Fruit fly (Drosophila melanogaster) whole organism, embryonic: ENCODE results near the gene CG34434.

Source experiments
- Atf-2 ChIP-seq: fragments of 200-800 bp; sonication (Bioruptor generic); optimal IDR thresholded peaks from 2 replicates; lab custom pipeline; 2016; ENCODE audit warnings: missing biosample characterization, missing genetic modification characterization
- CG13296 ChIP-seq: fragments of 200-800 bp; sonication (Bioruptor generic); optimal IDR thresholded peaks from 3 replicates; lab custom pipeline; 2018; ENCODE audit warnings: missing biosample characterization, mild to moderate bottlenecking, missing genetic modification characterization
- CG16815 ChIP-seq: fragments of 200-800 bp; sonication (Bioruptor generic); optimal IDR thresholded peaks from 3 replicates; lab custom pipeline; 2017; ENCODE audit warnings: missing biosample characterization, mild to moderate bottlenecking, missing genetic modification characterization
- CG17359 ChIP-seq: fragments of 200-800 bp; sonication (Bioruptor generic); optimal IDR thresholded peaks from 3 replicates; lab custom pipeline; 2018; ENCODE audit warnings: missing biosample characterization, mild to moderate bottlenecking, missing genetic modification characterization, moderate library complexity
- CG2678 ChIP-seq: fragments of 200-800 bp; sonication (Bioruptor generic); optimal IDR thresholded peaks from 3 replicates; lab custom pipeline; 2019; ENCODE audit warnings: missing biosample characterization, mild to moderate bottlenecking, missing genetic modification characterization, moderate library complexity
- CG30020 ChIP-seq: fragments of 200-800 bp; optimal IDR thresholded peaks from 2 replicates; lab custom pipeline; 2019; ENCODE audit warnings: missing biosample characterization, mild to moderate bottlenecking, missing genetic modification characterization, moderate library complexity
- CG3163 ChIP-seq: fragments of 200-800 bp; sonication (Bioruptor generic); optimal IDR thresholded peaks from 3 replicates; lab custom pipeline; 2016; ENCODE audit warnings: missing biosample characterization, missing genetic modification characterization
- CG5180 ChIP-seq: fragments of 200-800 bp; sonication (Bioruptor generic); optimal IDR thresholded peaks from 3 replicates; lab custom pipeline; 2017; ENCODE audit warnings: missing biosample characterization, missing genetic modification characterization, mild to moderate bottlenecking, moderate library complexity, missing genetic modification reagents
- CG5245 ChIP-seq: fragments of 200-800 bp; sonication (Bioruptor generic); optimal IDR thresholded peaks from 3 replicates; lab custom pipeline; 2016; ENCODE audit warnings: missing biosample characterization, missing genetic modification characterization
- CG6791 ChIP-seq: fragments of 200-800 bp; sonication (Bioruptor generic); IDR thresholded peaks from 3 replicates; pipeline ENCODE4 v1.3.6; 2022; ENCODE audit warnings: missing biosample characterization, missing genetic modification characterization; ENCODE audit not compliant: partially characterized antibody
- CG6813 ChIP-seq: fragments of 200-800 bp; sonication (Bioruptor generic); optimal IDR thresholded peaks from 2 replicates; lab custom pipeline; 2017; ENCODE audit warnings: missing biosample characterization, missing genetic modification characterization, mild to moderate bottlenecking, moderate library complexity, missing genetic modification reagents
- CG7372 ChIP-seq: fragments of 200-800 bp; sonication (Bioruptor generic); IDR thresholded peaks from 2 replicates; pipeline ENCODE4 v1.3.6; 2022; ENCODE audit warnings: missing biosample characterization, missing genetic modification characterization
- Dfd ChIP-seq, 2 experiments: fragments of >200 bp; optimal IDR thresholded peaks; 2 replicates each; lab custom pipeline; 2017; ENCODE audit warnings: missing biosample characterization in 2 of 2, missing genetic modification characterization in 2 of 2
- Doc3 ChIP-seq: fragments of 200-800 bp; sonication (Bioruptor generic); IDR thresholded peaks from 3 replicates; pipeline ENCODE4 v1.3.6; 2022; ENCODE audit warnings: missing biosample characterization, missing genetic modification characterization; ENCODE audit not compliant: partially characterized antibody
- HmgZ ChIP-seq: fragments of 200-800 bp; sonication (Bioruptor generic); optimal IDR thresholded peaks from 2 replicates; lab custom pipeline; 2018; ENCODE audit warnings: missing biosample characterization, mild to moderate bottlenecking, missing genetic modification characterization
- MESR4 ChIP-seq: fragments of 200-800 bp; sonication (Bioruptor generic); optimal IDR thresholded peaks from 2 replicates; lab custom pipeline; 2018; ENCODE audit warnings: missing biosample characterization, mild to moderate bottlenecking, missing genetic modification characterization, moderate library complexity
- Nf-YB ChIP-seq: fragments of 200-800 bp; sonication (Bioruptor generic); optimal IDR thresholded peaks from 3 replicates; lab custom pipeline; 2019; ENCODE audit warnings: missing biosample characterization, mild to moderate bottlenecking, missing genetic modification characterization, moderate library complexity
- Nf-YC ChIP-seq: fragments of 200-800 bp; optimal IDR thresholded peaks from 3 replicates; lab custom pipeline; 2019; ENCODE audit warnings: missing biosample characterization, mild to moderate bottlenecking, missing genetic modification characterization, moderate library complexity
- Ravus ChIP-seq: fragments of 200-800 bp; sonication (Bioruptor generic); IDR thresholded peaks from 2 replicates; pipeline ENCODE4 v1.3.6; 2022; ENCODE audit warnings: missing biosample characterization, missing genetic modification characterization
- Rfx ChIP-seq: fragments of 200-800 bp; sonication (Bioruptor generic); IDR thresholded peaks from 2 replicates; pipeline ENCODE4 v1.3.6; 2022; ENCODE audit warnings: missing biosample characterization, missing genetic modification characterization
- Sin3A ChIP-seq: fragments of >200 bp; optimal IDR thresholded peaks from 2 replicates; lab custom pipeline; 2018
- Six4 ChIP-seq: fragments of 200-800 bp; sonication (Bioruptor generic); optimal IDR thresholded peaks from 2 replicates; lab custom pipeline; 2016; ENCODE audit warnings: missing biosample characterization, missing genetic modification characterization
- Ssrp ChIP-seq: fragments of 200-800 bp; sonication (Bioruptor generic); optimal IDR thresholded peaks from 2 replicates; lab custom pipeline; 2018; ENCODE audit warnings: missing biosample characterization, mild to moderate bottlenecking, missing genetic modification characterization, moderate library complexity
- ab ChIP-seq: fragments of 200-800 bp; sonication (Bioruptor generic); optimal IDR thresholded peaks from 2 replicates; lab custom pipeline; 2016; ENCODE audit warnings: missing biosample characterization, missing genetic modification characterization
- ap ChIP-seq: fragments of 200-800 bp; sonication (Bioruptor generic); IDR thresholded peaks from 2 replicates; pipeline ENCODE4 v1.3.6; 2022; ENCODE audit warnings: missing biosample characterization, missing genetic modification characterization
- ash1 ChIP-seq: fragments of 200-800 bp; sonication (Bioruptor generic); optimal IDR thresholded peaks from 2 replicates; lab custom pipeline; 2018; ENCODE audit warnings: missing biosample characterization, mild to moderate bottlenecking, missing genetic modification characterization
- az2 ChIP-seq: fragments of 200-800 bp; sonication (Bioruptor generic); optimal IDR thresholded peaks from 3 replicates; lab custom pipeline; 2016; ENCODE audit warnings: missing biosample characterization, missing genetic modification characterization
- bcd ChIP-seq: fragments of 200-800 bp; sonication (Bioruptor generic); optimal IDR thresholded peaks from 2 replicates; lab custom pipeline; 2017; ENCODE audit warnings: missing biosample characterization, mild to moderate bottlenecking, missing genetic modification characterization
- bowl ChIP-seq: fragments of 200-800 bp; sonication (Bioruptor generic); IDR thresholded peaks from 2 replicates; pipeline ENCODE4 v1.3.6; 2022; ENCODE audit warnings: missing biosample characterization, missing genetic modification characterization
- dan ChIP-seq: fragments of 200-800 bp; sonication (Bioruptor generic); IDR thresholded peaks from 2 replicates; pipeline ENCODE4 v1.3.6; 2022; ENCODE audit warnings: missing biosample characterization, missing genetic modification characterization
- dati ChIP-seq: fragments of 200-800 bp; sonication (Bioruptor generic); IDR thresholded peaks from 2 replicates; pipeline ENCODE4 v1.3.6; 2022; ENCODE audit warnings: missing biosample characterization, missing genetic modification characterization
- dm ChIP-seq: fragments of 200-800 bp; sonication (Bioruptor generic); optimal IDR thresholded peaks from 3 replicates; lab custom pipeline; 2016; ENCODE audit warnings: missing biosample characterization, missing genetic modification characterization
- dysf ChIP-seq: fragments of 200-800 bp; sonication (Bioruptor generic); IDR thresholded peaks from 3 replicates; pipeline ENCODE4 v1.3.6; 2022; ENCODE audit warnings: missing biosample characterization, missing genetic modification characterization
- ewg ChIP-seq: fragments of 200-800 bp; sonication (Bioruptor generic); optimal IDR thresholded peaks from 3 replicates; lab custom pipeline; 2017; ENCODE audit warnings: mild to moderate bottlenecking, missing biosample characterization, missing genetic modification reagents, missing genetic modification characterization
- eyg ChIP-seq: fragments of 200-800 bp; sonication (Bioruptor generic); optimal IDR thresholded peaks from 3 replicates; lab custom pipeline; 2016; ENCODE audit warnings: missing biosample characterization, missing genetic modification characterization
- gem ChIP-seq: fragments of 200-800 bp; sonication (Bioruptor generic); optimal IDR thresholded peaks from 2 replicates; lab custom pipeline; 2019; ENCODE audit warnings: missing biosample characterization, mild to moderate bottlenecking, missing genetic modification characterization, moderate library complexity
- insv ChIP-seq, 2 experiments: fragments of 200-800 bp; sonication (Bioruptor generic); optimal IDR thresholded peaks; 3 replicates each; lab custom pipeline; 2016 to 2018; ENCODE audit warnings: missing biosample characterization in 2 of 2, missing genetic modification characterization in 2 of 2
- jumu ChIP-seq: fragments of 200-800 bp; sonication (Bioruptor generic); optimal IDR thresholded peaks from 3 replicates; lab custom pipeline; 2016; ENCODE audit warnings: missing biosample characterization, missing genetic modification characterization
- lola ChIP-seq, 3 experiments: fragments of >200 bp in 2 of 3; fragments of 200-800 bp in 1 of 3; sonication (Bioruptor generic) in 1 of 3; optimal IDR thresholded peaks; 2 replicates each; lab custom pipeline; 2017 to 2019; ENCODE audit warnings: missing biosample characterization in 3 of 3, missing genetic modification characterization in 3 of 3, mild to moderate bottlenecking in 1 of 3, moderate library complexity in 1 of 3
- lov ChIP-seq, 2 experiments: fragments of 200-800 bp in 1 of 2; fragments of >200 bp in 1 of 2; sonication (Bioruptor generic) in 1 of 2; IDR thresholded peaks in 1 of 2; optimal IDR thresholded peaks in 1 of 2; 2 replicates in 1 of 2; 3 replicates in 1 of 2; pipeline versions ENCODE4 v1.3.6 to Lab custom; 2017 to 2022; ENCODE audit warnings: missing biosample characterization in 1 of 2, missing genetic modification characterization in 1 of 2
- nom ChIP-seq: fragments of 200-800 bp; sonication (Bioruptor generic); optimal IDR thresholded peaks from 2 replicates; lab custom pipeline; 2017; ENCODE audit warnings: missing biosample characterization, missing genetic modification characterization, mild to moderate bottlenecking, moderate library complexity, missing genetic modification reagents
- org-1 ChIP-seq: fragments of 200-800 bp; sonication (Bioruptor generic); optimal IDR thresholded peaks from 2 replicates; lab custom pipeline; 2017; ENCODE audit warnings: missing biosample characterization, missing genetic modification characterization
- sc ChIP-seq, 3 experiments: fragments of >200 bp in 2 of 3; fragments of 200-800 bp in 1 of 3; sonication (Bioruptor generic) in 1 of 3; optimal IDR thresholded peaks; 2 replicates in 2 of 3; 3 replicates in 1 of 3; lab custom pipeline; 2017; ENCODE audit warnings: mild to moderate bottlenecking in 1 of 3, missing biosample characterization in 1 of 3, missing genetic modification characterization in 1 of 3, missing genetic modification reagents in 1 of 3
- sim ChIP-seq: fragments of 200-800 bp; sonication (Bioruptor generic); IDR thresholded peaks from 2 replicates; pipeline ENCODE4 v1.3.6; 2022; ENCODE audit warnings: missing biosample characterization, missing genetic modification characterization
- slbo ChIP-seq: fragments of 200-800 bp; sonication (Bioruptor generic); IDR thresholded peaks from 2 replicates; pipeline ENCODE4 v1.3.6; 2022; ENCODE audit warnings: missing biosample characterization, missing genetic modification characterization
- slou ChIP-seq: fragments of 200-800 bp; sonication (Bioruptor generic); optimal IDR thresholded peaks from 3 replicates; lab custom pipeline; 2016; ENCODE audit warnings: missing biosample characterization, missing genetic modification characterization
- slp2 ChIP-seq: fragments of 200-800 bp; sonication (Bioruptor generic); optimal IDR thresholded peaks from 2 replicates; lab custom pipeline; 2016; ENCODE audit warnings: missing biosample characterization, missing genetic modification characterization
- sqz ChIP-seq: fragments of 200-800 bp; sonication (Bioruptor generic); optimal IDR thresholded peaks from 3 replicates; lab custom pipeline; 2018; ENCODE audit warnings: missing biosample characterization, mild to moderate bottlenecking, missing genetic modification characterization
- trh ChIP-seq: fragments of 200-800 bp; sonication (Bioruptor generic); optimal IDR thresholded peaks from 2 replicates; lab custom pipeline; 2016; ENCODE audit warnings: missing biosample characterization, missing genetic modification characterization
- vfl ChIP-seq: fragments of 200-800 bp; sonication (Bioruptor generic); optimal IDR thresholded peaks from 2 replicates; lab custom pipeline; 2016; ENCODE audit warnings: missing biosample characterization, missing genetic modification characterization
- yki ChIP-seq: fragments of >200 bp; optimal IDR thresholded peaks from 3 replicates; lab custom pipeline; 2018

The CG34434 gene

dm6 chrX:5638588-5638987, 22.4 kb upstream of the CG34434 start (continued):
- TF ChIP-seq CG13296 (GFP tag; lab: Kevin White, UChicago), result peak; percentile 38
- TF ChIP-seq MESR4 (GFP tag; lab: Kevin White, UChicago), result no peak
- peak; percentile 43 for TF ChIP-seq jumu (GFP tag; lab: Kevin White, UChicago)
- peak in 1 of 3 experiments; percentile 18 for TF ChIP-seq lola (GFP tag; optimal IDR thresholded peaks at IDR 0.05; lab: Kevin White, UChicago)
- TF ChIP-seq ash1 (GFP tag; lab: Kevin White, UChicago), result no peak
- peak; percentile 65 for TF ChIP-seq bcd (GFP tag; lab: Kevin White, UChicago)
- TF ChIP-seq slp2 (GFP tag; lab: Kevin White, UChicago), result peak; percentile 5
- TF ChIP-seq CG5180 (GFP tag; lab: Kevin White, UChicago), result peak; percentile 16
- TF ChIP-seq Ssrp (tag; lab: Kevin White, UChicago), result peak; percentile 44
- TF ChIP-seq sim (GFP tag; lab: Robert Waterston, UW), result no peak
- peak; percentile 69 for TF ChIP-seq Rfx (GFP tag; lab: Robert Waterston, UW)
- peak; percentile 73 for TF ChIP-seq slbo (GFP tag; lab: Robert Waterston, UW)
- TF ChIP-seq sc (optimal IDR thresholded peaks at IDR 0.05; lab: Kevin White, UChicago), result no peak
- TF ChIP-seq sc (GFP tag; optimal IDR thresholded peaks at IDR 0.05; lab: Kevin White, UChicago), result no peak
- no peak for TF ChIP-seq CG3163
- TF ChIP-seq ewg, result peak; percentile 17
- TF ChIP-seq dati (GFP tag; lab: Robert Waterston, UW), result peak; percentile 63
- TF ChIP-seq dysf (GFP tag; lab: Robert Waterston, UW), result peak; percentile 75
- no peak for TF ChIP-seq Sin3A (lab: Kevin White, UChicago)
- TF ChIP-seq CG16815, result peak; percentile 27
- TF ChIP-seq CG17359, result peak; percentile 69
- no peak for TF ChIP-seq dm (GFP tag; lab: Kevin White, UChicago)
- peak; percentile 36 for TF ChIP-seq HmgZ
- TF ChIP-seq trh, result no peak
- no peak for TF ChIP-seq nom
- TF ChIP-seq CG5245 (GFP tag; lab: Kevin White, UChicago), result no peak
- TF ChIP-seq az2 (GFP tag; lab: Kevin White, UChicago), result peak; percentile 36
- peak; percentile 48; the same call in 1 of the 2 replicates for TF ChIP-seq ap (GFP tag; lab: Robert Waterston, UW)
- TF ChIP-seq CG6813 (GFP tag; lab: Kevin White, UChicago), result peak; percentile 40
- TF ChIP-seq insv (GFP tag; optimal IDR thresholded peaks at IDR 0.05; lab: Kevin White, UChicago), result no peak
- no peak for TF ChIP-seq ab (GFP tag; lab: Kevin White, UChicago)
- TF ChIP-seq CG7372 (GFP tag; lab: Robert Waterston, UW), result peak; percentile 52; the same call in 1 of the 2 replicates
- TF ChIP-seq Six4 (GFP tag; lab: Kevin White, UChicago), result peak; percentile 19
- TF ChIP-seq Atf-2 (GFP tag; lab: Kevin White, UChicago), result peak; percentile 10
- no peak for TF ChIP-seq yki (lab: Kevin White, UChicago)
- TF ChIP-seq Doc3 (GFP tag; lab: Robert Waterston, UW), result no peak
- no peak for TF ChIP-seq slou (GFP tag; lab: Kevin White, UChicago)
- TF ChIP-seq sqz (GFP tag; lab: Kevin White, UChicago), result no peak
- no peak for TF ChIP-seq CG6791 (GFP tag; lab: Robert Waterston, UW)
- no peak for TF ChIP-seq Nf-YB (GFP tag; lab: Kevin White, UChicago)
- no peak for TF ChIP-seq dan
- peak; percentile 21 for TF ChIP-seq Nf-YC
- TF ChIP-seq bowl (GFP tag; lab: Robert Waterston, UW), result no peak
- TF ChIP-seq CG2678 (tag; lab: Kevin White, UChicago), result peak; percentile 72
- peak; percentile 73 for TF ChIP-seq gem (tag; lab: Kevin White, UChicago)
- TF ChIP-seq vfl (GFP tag; lab: Kevin White, UChicago), result peak; percentile 39
- no peak for TF ChIP-seq Ravus (GFP tag; lab: Robert Waterston, UW)
- TF ChIP-seq CG30020 (tag; lab: Kevin White, UChicago), result no peak
- no peak for TF ChIP-seq lov (optimal IDR thresholded peaks at IDR 0.05; lab: Kevin White, UChicago)
- TF ChIP-seq lov (GFP tag; IDR thresholded peaks at IDR 0.05; lab: Robert Waterston, UW), result 0 out of 3 replicates have a peak, but pooled peaks have one; percentile 28
- peak; percentile 50 for TF ChIP-seq org-1 (GFP tag; lab: Kevin White, UChicago)
- peak; percentile 29 for TF ChIP-seq eyg (GFP tag; lab: Kevin White, UChicago)
- no peak for TF ChIP-seq Dfd (GFP tag; optimal IDR thresholded peaks at IDR 0.05; lab: Kevin White, UChicago)
